Worm (Caenorhabditis elegans) whole organism, L1 larva: ENCODE results near the gene uncp-18.

ENCODE experiments used
- C04F5.9 ChIP-seq: sonication (generic microtip); optimal IDR thresholded peaks from 2 replicates; lab custom pipeline; 2016; ENCODE audit warnings: missing genetic modification characterization, missing compliant biosample characterization
- C16A3.4 ChIP-seq: fragments of 150-350 bp; optimal IDR thresholded peaks from 2 replicates; lab custom pipeline; 2014; ENCODE audit warnings: missing biosample characterization, missing genetic modification characterization
- F16B12.6 ChIP-seq: fragments of 150-350 bp; optimal IDR thresholded peaks from 2 replicates; lab custom pipeline; 2014; ENCODE audit warnings: missing biosample characterization, missing genetic modification characterization
- Y116A8C.19 ChIP-seq: sonication (generic microtip); optimal IDR thresholded peaks from 2 replicates; lab custom pipeline; 2016; ENCODE audit warnings: missing compliant biosample characterization, missing genetic modification characterization, borderline replicate concordance
- aha-1 ChIP-seq: fragments of 150-350 bp; optimal IDR thresholded peaks from 2 replicates; lab custom pipeline; 2014; ENCODE audit warnings: missing biosample characterization, missing genetic modification characterization
- alr-1 ChIP-seq: fragments of 200-800 bp; sonication (Bioruptor generic); optimal IDR thresholded peaks from 2 replicates; lab custom pipeline; 2018; ENCODE audit warnings: borderline replicate concordance, mild to moderate bottlenecking, missing genetic modification characterization, missing compliant biosample characterization
- aly-2 ChIP-seq: fragments of 150-350 bp; optimal IDR thresholded peaks from 2 replicates; lab custom pipeline; 2014; ENCODE audit warnings: missing biosample characterization, missing genetic modification characterization
- ceh-63 ChIP-seq: fragments of 200-800 bp; sonication (Bioruptor generic); optimal IDR thresholded peaks from 2 replicates; lab custom pipeline; 2018; ENCODE audit warnings: mild to moderate bottlenecking, missing genetic modification characterization, missing compliant biosample characterization
- ceh-82 ChIP-seq, 3 experiments: fragments of 150-350 bp in 1 of 3; sonication (generic microtip) in 2 of 3; optimal IDR thresholded peaks; 2 replicates each; lab custom pipeline; 2014 to 2017; ENCODE audit warnings: missing biosample characterization in 3 of 3, missing genetic modification characterization in 3 of 3
- ceh-88 ChIP-seq: fragments of 200-800 bp; sonication (Bioruptor generic); IDR thresholded peaks from 2 replicates; pipeline ENCODE4 v1.3.6; 2022; ENCODE audit warnings: missing genetic modification characterization, missing compliant biosample characterization
- efl-1 ChIP-seq, 4 experiments: fragments of 150-350 bp; optimal IDR thresholded peaks in 3 of 4; peaks in 1 of 4; 1 replicate in 1 of 4; 2 replicates in 3 of 4; lab custom pipeline; 2014; ENCODE audit warnings: missing biosample characterization in 2 of 4, missing genetic modification characterization in 2 of 4, missing genetic modification reagents in 2 of 4
- efl-3 ChIP-seq: fragments of 200-800 bp; sonication (Bioruptor generic); optimal IDR thresholded peaks from 2 replicates; lab custom pipeline; 2018; ENCODE audit warnings: mild to moderate bottlenecking, missing genetic modification characterization, missing compliant biosample characterization
- egl-13 ChIP-seq: sonication (generic microtip); optimal IDR thresholded peaks from 2 replicates; lab custom pipeline; 2016; ENCODE audit warnings: missing genotype, missing genetic modification reagents, missing genetic modification characterization, missing compliant biosample characterization
- egl-27 ChIP-seq, 2 experiments: fragments of 150-350 bp in 1 of 2; sonication (generic microtip); optimal IDR thresholded peaks; 3 replicates each; lab custom pipeline; 2017 to 2018; ENCODE audit warnings: missing biosample characterization in 2 of 2, missing genetic modification characterization in 2 of 2, missing genetic modification reagents in 2 of 2
- elt-3 ChIP-seq, 6 experiments: fragments of 150-350 bp in 1 of 6; sonication (generic microtip); optimal IDR thresholded peaks; 2 replicates each; lab custom pipeline; 2017 to 2018; ENCODE audit warnings: missing biosample characterization in 6 of 6, missing genetic modification characterization in 6 of 6, inconsistent platforms in 1 of 6
- fkh-4 ChIP-seq: sonication (generic microtip); optimal IDR thresholded peaks from 2 replicates; lab custom pipeline; 2016; ENCODE audit warnings: missing compliant biosample characterization, missing genetic modification characterization, borderline replicate concordance
- fkh-8 ChIP-seq: sonication (generic microtip); optimal IDR thresholded peaks from 2 replicates; lab custom pipeline; 2016; ENCODE audit warnings: mild to moderate bottlenecking, missing genetic modification characterization, missing compliant biosample characterization
- hlh-17 ChIP-seq: fragments of 200-800 bp; sonication (Bioruptor generic); optimal IDR thresholded peaks from 2 replicates; lab custom pipeline; 2018; ENCODE audit warnings: missing genetic modification characterization, mild to moderate bottlenecking, missing compliant biosample characterization, moderate library complexity, borderline replicate concordance
- hlh-4 ChIP-seq: sonication (generic microtip); optimal IDR thresholded peaks from 2 replicates; lab custom pipeline; 2016; ENCODE audit warnings: mild to moderate bottlenecking, missing genetic modification characterization, missing compliant biosample characterization
- lin-13 ChIP-seq: fragments of 150-350 bp; optimal IDR thresholded peaks from 2 replicates; lab custom pipeline; 2014; ENCODE audit warnings: missing biosample characterization, missing genetic modification reagents, missing genetic modification characterization
- lin-14 ChIP-seq: fragments of 200-800 bp; sonication (Bioruptor generic); optimal IDR thresholded peaks from 2 replicates; lab custom pipeline; 2018; ENCODE audit warnings: mild to moderate bottlenecking, missing genetic modification characterization, moderate library complexity, missing compliant biosample characterization
- lin-15B ChIP-seq: fragments of 150-350 bp; sonication (generic microtip); optimal IDR thresholded peaks from 3 replicates; lab custom pipeline; 2014; ENCODE audit warnings: missing biosample characterization, missing genetic modification characterization
- lin-35 ChIP-seq, 2 experiments: fragments of 150-350 bp; optimal IDR thresholded peaks; 2 replicates each; lab custom pipeline; 2014; ENCODE audit warnings: missing biosample characterization in 2 of 2, missing genetic modification characterization in 2 of 2, missing genetic modification reagents in 2 of 2
- lin-39 ChIP-seq: fragments of 150-350 bp; optimal IDR thresholded peaks from 2 replicates; lab custom pipeline; 2014; ENCODE audit warnings: missing biosample characterization, missing genetic modification reagents, missing genetic modification characterization
- lsy-2 ChIP-seq, 2 experiments: fragments of 150-350 bp; optimal IDR thresholded peaks; 2 replicates each; lab custom pipeline; 2014; ENCODE audit warnings: missing biosample characterization in 2 of 2, missing genetic modification characterization in 2 of 2
- mab-9 ChIP-seq: fragments of 200-800 bp; sonication (Bioruptor generic); IDR thresholded peaks from 2 replicates; pipeline ENCODE4 v1.3.6; 2022; ENCODE audit warnings: missing genetic modification reagents, missing genetic modification characterization, missing compliant biosample characterization
- mef-2 ChIP-seq: fragments of 150-350 bp; optimal IDR thresholded peaks from 2 replicates; lab custom pipeline; 2014; ENCODE audit warnings: missing biosample characterization, missing genetic modification characterization
- nhr-11 ChIP-seq: fragments of 150-350 bp; optimal IDR thresholded peaks from 2 replicates; lab custom pipeline; 2014; ENCODE audit warnings: missing biosample characterization, missing genetic modification characterization
- nhr-19 ChIP-seq: fragments of 200-800 bp; sonication (Bioruptor generic); conservative IDR thresholded peaks from 2 replicates; pipeline ENCODE4 v1.3.6; 2022; ENCODE audit warnings: missing genetic modification characterization, missing compliant biosample characterization
- nhr-20 ChIP-seq: sonication (generic microtip); optimal IDR thresholded peaks from 2 replicates; lab custom pipeline; 2016; ENCODE audit warnings: mild to moderate bottlenecking, missing genetic modification characterization, missing compliant biosample characterization
- nhr-28 ChIP-seq: fragments of 150-350 bp; optimal IDR thresholded peaks from 2 replicates; lab custom pipeline; 2014; ENCODE audit warnings: missing biosample characterization, missing genetic modification characterization
- nhr-71 ChIP-seq: sonication (generic microtip); optimal IDR thresholded peaks from 2 replicates; lab custom pipeline; 2016; ENCODE audit warnings: mild to moderate bottlenecking, missing genetic modification characterization, moderate library complexity, missing compliant biosample characterization
- nhr-76 ChIP-seq: sonication (generic microtip); optimal IDR thresholded peaks from 2 replicates; lab custom pipeline; 2017; ENCODE audit warnings: missing biosample characterization, missing genetic modification characterization
- nhr-77 ChIP-seq: fragments of 150-350 bp; optimal IDR thresholded peaks from 2 replicates; lab custom pipeline; 2014; ENCODE audit warnings: missing biosample characterization, missing genetic modification characterization
- pag-3 ChIP-seq: sonication (generic microtip); optimal IDR thresholded peaks from 2 replicates; lab custom pipeline; 2017; ENCODE audit warnings: missing genetic modification characterization, mild to moderate bottlenecking, missing compliant biosample characterization, antibody characterized with exemption, borderline replicate concordance; ENCODE audit not compliant: insufficient read depth
- pax-3 ChIP-seq: fragments of 200-800 bp; sonication (Bioruptor generic); optimal IDR thresholded peaks from 2 replicates; lab custom pipeline; 2018; ENCODE audit warnings: mild to moderate bottlenecking, missing genetic modification characterization, moderate library complexity, missing compliant biosample characterization
- pqm-1 ChIP-seq: sonication (generic microtip); optimal IDR thresholded peaks from 3 replicates; lab custom pipeline; 2017; ENCODE audit warnings: missing biosample characterization, missing genetic modification characterization
- snu-23 ChIP-seq: sonication (generic microtip); optimal IDR thresholded peaks from 2 replicates; lab custom pipeline; 2016; ENCODE audit warnings: missing genetic modification characterization, missing compliant biosample characterization
- sox-4 ChIP-seq: sonication (generic microtip); optimal IDR thresholded peaks from 2 replicates; lab custom pipeline; 2016; ENCODE audit warnings: missing genetic modification characterization, missing compliant biosample characterization
- tlp-1 ChIP-seq: fragments of 150-350 bp; optimal IDR thresholded peaks from 2 replicates; lab custom pipeline; 2014; ENCODE audit warnings: missing biosample characterization, missing genetic modification characterization
- unc-62 ChIP-seq: fragments of 150-350 bp; optimal IDR thresholded peaks from 2 replicates; lab custom pipeline; 2014; ENCODE audit warnings: missing biosample characterization, missing genetic modification reagents, missing genetic modification characterization
- unc-86 ChIP-seq: sonication (generic microtip); optimal IDR thresholded peaks from 2 replicates; lab custom pipeline; 2016; ENCODE audit warnings: missing genetic modification characterization, missing compliant biosample characterization
- unc-98 ChIP-seq: fragments of 200-800 bp; sonication (Bioruptor generic); IDR thresholded peaks from 2 replicates; pipeline ENCODE4 v1.3.6; 2022; ENCODE audit warnings: missing genetic modification characterization, missing compliant biosample characterization
- vab-15 ChIP-seq: sonication (generic microtip); optimal IDR thresholded peaks from 2 replicates; lab custom pipeline; 2017; ENCODE audit warnings: missing genotype, mild to moderate bottlenecking, missing genetic modification characterization, missing compliant biosample characterization
- xbp-1 ChIP-seq: sonication (generic microtip); optimal IDR thresholded peaks from 2 replicates; lab custom pipeline; 2016; ENCODE audit warnings: missing genetic modification characterization, missing compliant biosample characterization
- zag-1 ChIP-seq: fragments of 150-350 bp; optimal IDR thresholded peaks from 2 replicates; lab custom pipeline; 2014; ENCODE audit warnings: missing biosample characterization, missing genetic modification characterization
- zip-4 ChIP-seq: fragments of 200-800 bp; sonication (Bioruptor generic); optimal IDR thresholded peaks from 2 replicates; lab custom pipeline; 2018; ENCODE audit warnings: mild to moderate bottlenecking, missing genetic modification characterization, moderate library complexity, missing compliant biosample characterization
- ztf-4 ChIP-seq: fragments of 150-350 bp; optimal IDR thresholded peaks from 2 replicates; lab custom pipeline; 2014; ENCODE audit warnings: missing biosample characterization, missing genetic modification characterization

Gene uncp-18

DNA sequence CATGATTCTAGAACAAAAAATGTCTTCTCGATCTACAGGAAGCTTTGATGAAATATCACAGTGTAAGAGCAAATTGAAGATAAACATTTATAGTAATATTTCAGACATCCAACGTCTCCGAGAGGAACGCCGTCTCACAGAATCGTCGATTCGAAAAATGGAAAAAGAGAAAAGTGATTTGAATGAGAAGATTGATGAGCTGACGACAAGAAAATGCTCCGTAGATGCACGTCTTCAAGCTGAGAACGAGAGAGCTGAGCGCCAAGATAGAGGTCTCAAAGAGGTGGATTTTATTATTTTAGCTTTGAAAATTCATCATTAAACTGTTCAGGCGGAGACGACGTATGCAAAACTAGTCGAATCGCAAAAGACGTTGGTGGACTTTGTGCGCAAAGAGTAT lies 2.3 kb upstream of the uncp-18 start, which contains the start of gene ssna-1:
Gene ssna-1 (plus strand): TSS at position 12 of the 400 bp plus-strand sequence.
- TF ChIP-seq ceh-88 (GFP tag; lab: Robert Waterston, UW), result no peak
- TF ChIP-seq efl-1 (optimal IDR thresholded peaks at IDR 0.05; lab: Kevin White, UChicago), result no peak
- TF ChIP-seq efl-1 (GFP tag; optimal IDR thresholded peaks at IDR 0.05 in 1 of 2; lab: Kevin White, UChicago), result peak in 1 of 2 experiments; percentile 30
- peak in 1 of 2 experiments; percentile 26 for TF ChIP-seq lsy-2 (tag; optimal IDR thresholded peaks at IDR 0.05; lab: Kevin White, UChicago)

DNA sequence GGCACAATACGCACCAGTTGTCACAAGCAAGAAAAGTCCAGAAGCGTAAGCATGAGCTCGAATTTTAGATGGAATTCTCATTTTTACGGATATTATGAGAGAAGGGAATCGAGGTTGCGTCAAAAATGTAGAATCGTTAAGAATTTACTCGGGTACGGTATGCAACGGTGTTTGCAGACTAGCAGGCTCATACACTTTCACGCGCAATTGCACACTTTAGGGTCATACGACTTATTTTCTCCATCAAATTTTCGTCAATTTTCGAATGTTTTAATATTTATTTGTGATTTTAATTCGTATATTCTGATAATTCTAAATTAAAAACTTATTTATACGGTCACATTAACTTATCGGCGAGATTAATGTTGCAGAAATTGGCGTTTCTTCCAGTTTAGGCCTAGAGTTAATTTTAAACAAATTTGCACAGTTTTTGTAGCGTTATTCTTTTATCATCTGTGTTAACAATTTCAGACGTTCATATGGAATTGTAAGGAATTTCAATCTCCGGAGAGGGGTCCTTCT lies 3.1 kb downstream of the uncp-18 start, which contains the start of the genes T07A9.15 and nog-1:
Gene T07A9.15 (minus strand): TSS at position 138 of the 522 bp plus-strand sequence.
Gene nog-1 (plus strand): TSS at position 472 of the 522 bp plus-strand sequence.
- peak; percentile 29 for TF ChIP-seq lin-39 (tag; lab: Kevin White, UChicago)
- TF ChIP-seq ceh-88 (GFP tag; lab: Robert Waterston, UW), result no peak
- peak; percentile 78 for TF ChIP-seq C16A3.4
- peak; percentile 98 to 99 for TF ChIP-seq lsy-2 (tag; optimal IDR thresholded peaks at IDR 0.05; lab: Kevin White, UChicago)
- peak; percentile 6 for TF ChIP-seq sox-4 (tag; lab: Kevin White, UChicago)
- TF ChIP-seq fkh-8 (tag; lab: Kevin White, UChicago), result peak; percentile 69
- peak; percentile 87 for TF ChIP-seq snu-23
- no peak for TF ChIP-seq hlh-4 (tag; lab: Kevin White, UChicago)
- peak; percentile 98 for TF ChIP-seq F16B12.6 (tag; lab: Kevin White, UChicago)
- TF ChIP-seq tlp-1 (tag; lab: Kevin White, UChicago), result no peak
- TF ChIP-seq pqm-1 (tag; lab: Kevin White, UChicago), result no peak
- no peak for TF ChIP-seq egl-13 (tag; lab: Kevin White, UChicago)
- TF ChIP-seq ztf-4 (tag; lab: Kevin White, UChicago), result peak; percentile 32
- no peak for TF ChIP-seq zag-1
- no peak for TF ChIP-seq aha-1 (tag; lab: Kevin White, UChicago)
- TF ChIP-seq nhr-77 (tag; lab: Kevin White, UChicago), result peak; percentile 53
- no peak for TF ChIP-seq nhr-11
- peak; percentile 57 to 74 (median 71) for TF ChIP-seq ceh-82 (tag; optimal IDR thresholded peaks at IDR 0.05; lab: Kevin White, UChicago)
- TF ChIP-seq unc-98, result no peak
- TF ChIP-seq nhr-20 (tag; lab: Kevin White, UChicago), result peak; percentile 65
- TF ChIP-seq nhr-76 (tag; lab: Kevin White, UChicago), result no peak
- TF ChIP-seq nhr-19 (GFP tag; lab: Robert Waterston, UW), result peak; percentile 54
- peak; percentile 61 for TF ChIP-seq unc-86 (tag; lab: Kevin White, UChicago)
- TF ChIP-seq nhr-71, result peak; percentile 79
- TF ChIP-seq alr-1 (tag; lab: Kevin White, UChicago), result no peak
- TF ChIP-seq egl-27 (tag; optimal IDR thresholded peaks at IDR 0.05; lab: Kevin White, UChicago), result no peak
- peak; percentile 67 for TF ChIP-seq xbp-1 (tag; lab: Kevin White, UChicago)
- TF ChIP-seq pax-3 (tag; lab: Kevin White, UChicago), result peak; percentile 23
- TF ChIP-seq lin-14 (GFP tag; lab: Kevin White, UChicago), result no peak
- TF ChIP-seq lin-13 (GFP tag; lab: Kevin White, UChicago), result peak; percentile 44
- peak; percentile 80 to 87 for TF ChIP-seq lin-35 (GFP tag; optimal IDR thresholded peaks at IDR 0.05; lab: Kevin White, UChicago)
- TF ChIP-seq fkh-4 (tag; lab: Kevin White, UChicago), result no peak
- peak; percentile 49 for TF ChIP-seq vab-15 (tag; lab: Kevin White, UChicago)
- TF ChIP-seq efl-1 (optimal IDR thresholded peaks at IDR 0.05; lab: Kevin White, UChicago), result peak; percentile 73 to 78
- peak; percentile 73 to 97 for TF ChIP-seq efl-1 (GFP tag; optimal IDR thresholded peaks at IDR 0.05 in 1 of 2; lab: Kevin White, UChicago)
- TF ChIP-seq C04F5.9 (tag; lab: Kevin White, UChicago), result peak; percentile 7
- TF ChIP-seq mef-2, result no peak
- no peak for TF ChIP-seq ceh-63 (GFP tag; lab: Kevin White, UChicago)
- no peak for TF ChIP-seq unc-62
- no peak for TF ChIP-seq zip-4 (GFP tag; lab: Kevin White, UChicago)
- no peak for TF ChIP-seq efl-3 (GFP tag; lab: Kevin White, UChicago)
- no peak for TF ChIP-seq mab-9
- no peak for TF ChIP-seq pag-3 (tag; lab: Kevin White, UChicago)
- TF ChIP-seq hlh-17 (GFP tag; lab: Kevin White, UChicago), result no peak
- TF ChIP-seq elt-3 (tag; optimal IDR thresholded peaks at IDR 0.05; lab: Kevin White, UChicago), result peak in 2 of 6 experiments; percentile 22 to 48
- TF ChIP-seq Y116A8C.19 (tag; lab: Kevin White, UChicago), result no peak
- TF ChIP-seq nhr-28 (tag; lab: Kevin White, UChicago), result no peak
- no peak for TF ChIP-seq lin-15B (tag; lab: Kevin White, UChicago)
- TF ChIP-seq aly-2 (tag; lab: Kevin White, UChicago), result peak; percentile 37
